Worm (Caenorhabditis elegans): ENCODE results near the gene ttll-15.
"Not testable (repeated sequence)": the region's sequence is repeated elsewhere in the genome, so short reads cannot be mapped to it uniquely, and the experiment has no call there.

DNA sequence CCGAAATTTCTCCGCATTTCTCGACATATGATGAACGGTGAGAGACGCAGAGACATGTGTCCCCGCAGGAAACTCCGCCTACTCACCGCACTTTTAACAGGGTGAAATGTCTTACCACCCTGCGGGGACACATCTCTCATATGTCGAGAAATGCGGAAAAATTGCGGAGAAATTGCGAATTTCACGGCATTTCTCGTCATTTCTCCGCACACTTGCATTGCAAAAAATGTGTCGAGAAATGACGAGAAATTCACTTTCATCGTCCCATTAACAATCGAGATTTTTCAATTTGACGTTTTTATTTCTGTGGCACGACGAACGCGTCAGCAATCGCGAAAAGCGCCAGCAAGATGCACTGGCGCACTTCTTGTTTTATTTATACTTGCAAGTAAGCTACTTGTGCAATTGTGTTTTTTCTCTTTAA is 16.4 kb upstream of the ttll-15 start, which contains the start of gene K07C5.13:
- not testable (repeated sequence) for TF ChIP-seq lim-6 (tag; optimal IDR thresholded peaks at IDR 0.05); fkh-6 (tag; optimal IDR thresholded peaks at IDR 0.05); gmeb-2 (tag; optimal IDR thresholded peaks at IDR 0.05); ama-1 (optimal IDR thresholded peaks at IDR 0.05); elt-2 (tag; optimal IDR thresholded peaks at IDR 0.05); ceh-30 (tag; optimal IDR thresholded peaks at IDR 0.05); dmd-4 (tag; optimal IDR thresholded peaks at IDR 0.05; ENCODE audit: borderline replicate concordance); pqm-1 (tag; optimal IDR thresholded peaks at IDR 0.05); unc-55 (GFP tag; optimal IDR thresholded peaks at IDR 0.05); hlh-6 (tag; optimal IDR thresholded peaks at IDR 0.05); nhr-232 (tag; optimal IDR thresholded peaks at IDR 0.05)
- TF ChIP-seq tbx-2 (tag; optimal IDR thresholded peaks at IDR 0.05) (peak; percentile 25), unc-86 (tag; optimal IDR thresholded peaks at IDR 0.05) (peak; percentile 5)
